Fruit fly (Drosophila melanogaster): Measurements from ENCODE around the gene CG8475.

DNA sequence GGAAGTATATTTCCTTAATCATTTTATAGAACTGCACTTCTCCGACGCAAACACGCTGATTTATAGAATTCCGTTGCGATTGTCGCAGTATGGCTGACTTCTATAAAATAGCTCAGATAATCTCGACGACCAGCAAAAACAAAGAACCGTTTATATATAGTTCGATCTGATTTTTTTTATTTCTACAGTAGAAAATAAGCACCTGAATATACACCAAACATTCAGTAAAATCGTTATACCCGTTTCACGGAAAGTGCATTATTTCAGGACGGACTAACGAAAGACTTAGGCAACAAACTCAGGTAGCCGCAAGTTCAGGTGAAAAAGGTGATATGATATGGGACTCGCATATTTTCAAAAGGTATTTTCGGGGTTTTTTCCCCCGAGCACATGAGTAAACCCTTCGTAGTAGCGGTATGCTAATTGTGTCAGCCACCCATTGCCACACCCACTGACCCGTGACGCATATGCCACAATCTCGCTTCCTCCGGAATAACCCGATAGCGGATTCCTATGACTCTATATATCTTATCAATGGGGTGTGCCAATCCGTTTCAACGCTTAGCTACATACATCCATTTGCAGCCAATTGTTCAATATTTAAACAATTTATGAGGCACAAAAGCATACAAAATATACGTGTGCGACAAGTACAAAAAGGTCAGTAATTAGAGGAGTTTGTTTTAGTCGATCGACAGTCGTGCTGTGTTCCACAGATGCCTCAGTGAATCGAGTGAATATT, 51.5 kb downstream of the CG8475 start, which contains the start of the genes CG42763 and CG43394:
- TF ChIP-seq tj (GFP tag; optimal IDR thresholded peaks at IDR 0.05) (no peak), CG33017 (tag; optimal IDR thresholded peaks at IDR 0.05) (no peak)
